Fruit fly (Drosophila melanogaster): ENCODE measurements around the gene CG11885.

Gene CG11885

dm6 chr2L:421119-421821, at the start of gene CG11885, which contains the start of gene CG13692 (continued):
- peak; percentile 24 for TF ChIP-seq MTF-1 (GFP tag; optimal IDR thresholded peaks at IDR 0.05; ENCODE audit: borderline replicate concordance)
- peak; percentile 90 for TF ChIP-seq trem (tag; optimal IDR thresholded peaks at IDR 0.05)
- no peak for TF ChIP-seq en (GFP tag; optimal IDR thresholded peaks at IDR 0.05)
- TF ChIP-seq fru (optimal IDR thresholded peaks at IDR 0.05) = no peak
- no peak for TF ChIP-seq gcm2 (GFP tag; optimal IDR thresholded peaks at IDR 0.05)
- TF ChIP-seq org-1 (GFP tag; optimal IDR thresholded peaks at IDR 0.05) = no peak
- TF ChIP-seq Hey (tag; optimal IDR thresholded peaks at IDR 0.05) = no peak
- TF ChIP-seq inv (GFP tag; IDR thresholded peaks at IDR 0.05; ENCODE audit: partially characterized antibody) = peak; percentile 95
- TF ChIP-seq CG16863 (GFP tag; optimal IDR thresholded peaks at IDR 0.05) = no peak
- peak; percentile 100 for TF ChIP-seq CG34224 (GFP tag; IDR thresholded peaks at IDR 0.05; ENCODE audit: partially characterized antibody)
- TF ChIP-seq CG42726 (GFP tag; IDR thresholded peaks at IDR 0.05; ENCODE audit: partially characterized antibody) = peak; percentile 99
- TF ChIP-seq CG2889 (GFP tag; IDR thresholded peaks at IDR 0.05) = no peak
- peak; percentile 47 for TF ChIP-seq ewg (GFP tag; optimal IDR thresholded peaks at IDR 0.05)
- TF ChIP-seq CG2678 (tag; optimal IDR thresholded peaks at IDR 0.05) = peak; percentile 32
- TF ChIP-seq da (GFP tag; optimal IDR thresholded peaks at IDR 0.05) = no peak
- TF ChIP-seq otp (GFP tag; IDR thresholded peaks at IDR 0.05) = 0 out of 3 replicates have a peak, but pooled peaks have one; percentile 6
- TF ChIP-seq CG10431 (GFP tag; optimal IDR thresholded peaks at IDR 0.05) = no peak
- no peak for TF ChIP-seq wek (GFP tag; optimal IDR thresholded peaks at IDR 0.05)
- no peak for TF ChIP-seq peb (GFP tag; IDR thresholded peaks at IDR 0.05)
- no peak for TF ChIP-seq Atf-2 (GFP tag; optimal IDR thresholded peaks at IDR 0.05)
- no peak for TF ChIP-seq ara (GFP tag; IDR thresholded peaks at IDR 0.05)
- peak; percentile 46 for TF ChIP-seq CG30020 (tag; optimal IDR thresholded peaks at IDR 0.05)
- TF ChIP-seq dpn (GFP tag; optimal IDR thresholded peaks at IDR 0.05) = peak; percentile 37 to 39
- peak; percentile 66 for TF ChIP-seq CG17912 (GFP tag; optimal IDR thresholded peaks at IDR 0.05)
- TF ChIP-seq sna (GFP tag; IDR thresholded peaks at IDR 0.05; ENCODE audit: partially characterized antibody) = peak; percentile 99
- TF ChIP-seq Nf-YC (tag; optimal IDR thresholded peaks at IDR 0.05) = peak; percentile 71
- no peak for TF ChIP-seq Oaz (GFP tag; IDR thresholded peaks at IDR 0.05)
- no peak for TF ChIP-seq Dip3 (GFP tag; optimal IDR thresholded peaks at IDR 0.05)
- TF ChIP-seq pan (optimal IDR thresholded peaks at IDR 0.05) = no peak
- peak in 1 of 2 experiments; percentile 36 for TF ChIP-seq pan (GFP tag; optimal IDR thresholded peaks at IDR 0.05 in 1 of 2, IDR thresholded peaks at IDR 0.05 in 1 of 2)
- peak; percentile 95 for TF ChIP-seq tna (GFP tag; IDR thresholded peaks at IDR 0.05; ENCODE audit: partially characterized antibody)
- no peak for TF ChIP-seq sr (GFP tag; IDR thresholded peaks at IDR 0.05)
- TF ChIP-seq Eip74EF (GFP tag; optimal IDR thresholded peaks at IDR 0.05) = no peak
- no peak for TF ChIP-seq CG14667 (GFP tag; IDR thresholded peaks at IDR 0.05)
- TF ChIP-seq Vsx1 (GFP tag; optimal IDR thresholded peaks at IDR 0.05) = no peak
- no peak for TF ChIP-seq CG32767 (GFP tag; IDR thresholded peaks at IDR 0.05)
- TF ChIP-seq CG12236 (GFP tag; optimal IDR thresholded peaks at IDR 0.05) = no peak
- no peak for TF ChIP-seq psq (GFP tag; optimal IDR thresholded peaks at IDR 0.05)
- peak; percentile 96 for TF ChIP-seq mld (GFP tag; IDR thresholded peaks at IDR 0.05; ENCODE audit: partially characterized antibody)
- TF ChIP-seq H15 (GFP tag; IDR thresholded peaks at IDR 0.05) = no peak
- TF ChIP-seq CG5245 (GFP tag; optimal IDR thresholded peaks at IDR 0.05) = no peak
- TF ChIP-seq CG9727 (GFP tag; optimal IDR thresholded peaks at IDR 0.05) = peak; percentile 11
- TF ChIP-seq z (GFP tag; IDR thresholded peaks at IDR 0.05) = no peak
- TF ChIP-seq CG18011 (GFP tag; optimal IDR thresholded peaks at IDR 0.05) = peak; percentile 20
- TF ChIP-seq grau (tag; optimal IDR thresholded peaks at IDR 0.05) = peak; percentile 57
- TF ChIP-seq ken (GFP tag; IDR thresholded peaks at IDR 0.05) = peak; percentile 51; the same call in 2 of the 3 replicates
- peak; percentile 97 for TF ChIP-seq CG16813 (GFP tag; IDR thresholded peaks at IDR 0.05; ENCODE audit: partially characterized antibody)
- TF ChIP-seq CTCF (GFP tag; optimal IDR thresholded peaks at IDR 0.05) = peak; percentile 95
- TF ChIP-seq slou (GFP tag; optimal IDR thresholded peaks at IDR 0.05) = no peak
- no peak for TF ChIP-seq Mrtf (GFP tag; IDR thresholded peaks at IDR 0.05)

Measured in whole organism, embryonic.